Fruit fly (Drosophila melanogaster): Measurements from ENCODE around the gene CG4080.

The CG4080 gene

DNA sequence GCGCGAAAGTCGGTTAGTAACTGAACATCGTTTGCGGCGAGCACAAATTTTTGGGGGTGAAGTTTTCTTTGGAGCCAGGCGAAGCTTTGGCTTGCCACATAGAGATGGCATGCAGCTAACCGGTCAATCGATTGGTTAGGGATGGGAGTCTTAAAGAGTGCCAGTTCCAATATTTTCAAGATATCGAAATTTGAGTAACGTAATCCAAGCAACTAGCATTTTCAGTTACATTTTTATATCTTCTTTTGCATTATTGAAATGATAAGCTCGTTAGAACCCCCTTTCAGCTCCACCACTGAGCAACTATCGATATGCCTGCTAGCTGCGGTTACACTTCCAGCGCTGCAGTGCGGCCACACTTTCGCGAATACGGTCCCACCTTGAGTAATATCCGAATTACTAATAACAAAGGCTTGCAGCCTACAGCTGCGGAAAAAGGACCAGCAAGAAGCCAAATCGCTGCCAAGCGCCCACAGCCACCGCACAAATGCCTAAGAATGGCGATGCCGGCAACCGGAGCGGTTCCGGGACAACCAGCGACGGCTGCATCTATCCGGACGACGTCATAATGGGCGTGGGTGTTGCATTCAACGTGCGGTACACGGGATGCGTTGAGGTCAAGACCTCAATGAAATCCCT, 27.7 kb upstream of the CG4080 start, which contains the start of the genes Atat and Shc (continued):
- TF ChIP-seq CG6791 (GFP tag; IDR thresholded peaks at IDR 0.05; ENCODE audit: partially characterized antibody) (peak; percentile 85), CG10366 (GFP tag; IDR thresholded peaks at IDR 0.05) (peak; percentile 100), ara (GFP tag; IDR thresholded peaks at IDR 0.05) (peak; percentile 99), gfzf (GFP tag; optimal IDR thresholded peaks at IDR 0.05) (peak; percentile 89), sug (tag; optimal IDR thresholded peaks at IDR 0.05) (peak; percentile 98), CG8924 (tag; optimal IDR thresholded peaks at IDR 0.05) (peak; percentile 98), CG9727 (GFP tag; optimal IDR thresholded peaks at IDR 0.05) (peak; percentile 99), Aef1 (GFP tag; IDR thresholded peaks at IDR 0.05) (peak; percentile 100), trem (tag; optimal IDR thresholded peaks at IDR 0.05) (peak; percentile 95), Ets97D (GFP tag; optimal IDR thresholded peaks at IDR 0.05) (peak; percentile 97), tin (GFP tag; optimal IDR thresholded peaks at IDR 0.05) (peak; percentile 100), Sox102F (GFP tag; optimal IDR thresholded peaks at IDR 0.05) (peak; percentile 99), shn (GFP tag; optimal IDR thresholded peaks at IDR 0.05) (peak; percentile 100), CG11723 (GFP tag; optimal IDR thresholded peaks at IDR 0.05) (peak; percentile 97), CG14014 (GFP tag; IDR thresholded peaks at IDR 0.05) (peak; percentile 99), tio (GFP tag; optimal IDR thresholded peaks at IDR 0.05) (peak; percentile 99), tup (GFP tag; optimal IDR thresholded peaks at IDR 0.05) (peak; percentile 99), CG3847 (GFP tag; IDR thresholded peaks at IDR 0.05) (peak; percentile 100), CG4404 (GFP tag; IDR thresholded peaks at IDR 0.05) (peak; percentile 100), lilli (GFP tag; optimal IDR thresholded peaks at IDR 0.05) (peak; percentile 100), CG3281 (GFP tag; optimal IDR thresholded peaks at IDR 0.05) (peak; percentile 97), CG15269 (tag; optimal IDR thresholded peaks at IDR 0.05) (peak; percentile 99), pfk (GFP tag; optimal IDR thresholded peaks at IDR 0.05) (peak; percentile 66), HLHmδ (GFP tag; optimal IDR thresholded peaks at IDR 0.05) (no peak), crp (GFP tag; optimal IDR thresholded peaks at IDR 0.05) (peak in 1 of 2 experiments; percentile 77), CG2678 (tag; optimal IDR thresholded peaks at IDR 0.05) (peak; percentile 98), CG17829 (tag; optimal IDR thresholded peaks at IDR 0.05) (peak; percentile 98), Oaz (GFP tag; IDR thresholded peaks at IDR 0.05) (peak; percentile 99), CG17802 (tag; optimal IDR thresholded peaks at IDR 0.05) (peak; percentile 93), ham (GFP tag; IDR thresholded peaks at IDR 0.05) (peak; percentile 98), tna (GFP tag; IDR thresholded peaks at IDR 0.05; ENCODE audit: partially characterized antibody) (peak; percentile 80; the same call in 1 of the 2 replicates), CkIIα-i1 (GFP tag; IDR thresholded peaks at IDR 0.05) (peak; percentile 97), org-1 (GFP tag; optimal IDR thresholded peaks at IDR 0.05) (peak; percentile 96), CG13287 (GFP tag; IDR thresholded peaks at IDR 0.05; ENCODE audit: partially characterized antibody) (peak; percentile 94), CG31388 (GFP tag; optimal IDR thresholded peaks at IDR 0.05) (peak; percentile 98), CG1647 (GFP tag; optimal IDR thresholded peaks at IDR 0.05) (peak; percentile 99), Mrtf (GFP tag; IDR thresholded peaks at IDR 0.05) (peak; percentile 100), CG3838 (GFP tag; optimal IDR thresholded peaks at IDR 0.05) (peak; percentile 97), lov (optimal IDR thresholded peaks at IDR 0.05) (no peak), lov (GFP tag; IDR thresholded peaks at IDR 0.05) (peak; percentile 99), Myb (GFP tag; optimal IDR thresholded peaks at IDR 0.05) (peak; percentile 96), CG9817 (tag; optimal IDR thresholded peaks at IDR 0.05) (peak; percentile 100), Hmr (GFP tag; optimal IDR thresholded peaks at IDR 0.05) (peak; percentile 99), HLH4C (GFP tag; IDR thresholded peaks at IDR 0.05; ENCODE audit: partially characterized antibody) (peak; percentile 87), phol (tag; optimal IDR thresholded peaks at IDR 0.05) (peak; percentile 99), Usf (GFP tag; optimal IDR thresholded peaks at IDR 0.05) (peak; percentile 99), CG15601 (tag; optimal IDR thresholded peaks at IDR 0.05) (peak; percentile 97), az2 (GFP tag; optimal IDR thresholded peaks at IDR 0.05) (peak; percentile 99), sob (GFP tag; IDR thresholded peaks at IDR 0.05) (peak; percentile 100)

All from whole organism, embryonic.